Worm (Caenorhabditis elegans) whole organism, young adult: ENCODE measurements around the gene flp-25.

Source experiments
- B0035.1 ChIP-seq: sonication (generic microtip); optimal IDR thresholded peaks from 2 replicates; lab custom pipeline; 2016; ENCODE audit warnings: missing genetic modification characterization, mild to moderate bottlenecking, missing compliant biosample characterization, missing genotype, missing genetic modification reagents
- B0336.3 ChIP-seq: fragments of 200-800 bp; sonication (Bioruptor generic); IDR thresholded peaks from 2 replicates; pipeline ENCODE4 v1.3.6; 2022; ENCODE audit warnings: missing genetic modification characterization, missing compliant biosample characterization
- C17E4.6 ChIP-seq: fragments of 200-800 bp; sonication (Bioruptor generic); IDR thresholded peaks from 2 replicates; pipeline ENCODE4 v1.3.6; 2022; ENCODE audit warnings: missing genetic modification reagents, missing genetic modification characterization, missing compliant biosample characterization
- F23B12.7 ChIP-seq: sonication (generic microtip); optimal IDR thresholded peaks from 2 replicates; lab custom pipeline; 2017; ENCODE audit warnings: missing genetic modification characterization, mild to moderate bottlenecking, missing compliant biosample characterization, antibody characterized with exemption, moderate library complexity; ENCODE audit not compliant: insufficient read depth
- F33H1.4 ChIP-seq: fragments of 200-800 bp; sonication (Bioruptor generic); IDR thresholded peaks from 2 replicates; pipeline ENCODE4 v1.3.6; 2022; ENCODE audit warnings: missing genetic modification reagents, missing genetic modification characterization, missing compliant biosample characterization
- F37B4.10 ChIP-seq: fragments of 200-800 bp; sonication (Bioruptor generic); IDR thresholded peaks from 2 replicates; pipeline ENCODE4 v1.3.6; 2022; ENCODE audit warnings: missing genetic modification characterization, missing compliant biosample characterization
- F39B2.1 ChIP-seq: fragments of 200-800 bp; sonication (Bioruptor generic); IDR thresholded peaks from 2 replicates; pipeline ENCODE4 v1.3.6; 2022; ENCODE audit warnings: missing genetic modification reagents, missing genetic modification characterization, missing compliant biosample characterization
- F55B11.4 ChIP-seq: sonication (generic microtip); optimal IDR thresholded peaks from 2 replicates; lab custom pipeline; 2016; ENCODE audit warnings: missing compliant biosample characterization, missing genetic modification characterization, borderline replicate concordance; ENCODE audit not compliant: insufficient read depth
- T07F8.4 ChIP-seq: sonication (generic microtip); optimal IDR thresholded peaks from 2 replicates; lab custom pipeline; 2016; ENCODE audit warnings: mild to moderate bottlenecking, missing genetic modification characterization, moderate library complexity, missing compliant biosample characterization
- T26A5.8 ChIP-seq: sonication (generic microtip); optimal IDR thresholded peaks from 2 replicates; lab custom pipeline; 2016; ENCODE audit warnings: missing genetic modification characterization, missing compliant biosample characterization
- Y67H2A.10 ChIP-seq: fragments of 200-800 bp; sonication (Bioruptor generic); conservative IDR thresholded peaks from 2 replicates; pipeline ENCODE4 v1.3.6; 2022; ENCODE audit warnings: missing genetic modification reagents, missing genetic modification characterization, missing compliant biosample characterization
- ZK185.1 ChIP-seq: sonication (generic microtip); optimal IDR thresholded peaks from 2 replicates; lab custom pipeline; 2016; ENCODE audit warnings: mild to moderate bottlenecking, missing genetic modification characterization, missing compliant biosample characterization; ENCODE audit not compliant: poor library complexity, severe bottlenecking
- ama-1 ChIP-seq, 3 experiments: fragments of 150-350 bp in 1 of 3; sonication (generic microtip) in 2 of 3; optimal IDR thresholded peaks; 2 replicates each; lab custom pipeline; 2014 to 2018; ENCODE audit warnings: missing biosample characterization in 2 of 3, missing genetic modification characterization in 2 of 3, missing genetic modification reagents in 2 of 3
- bed-1 ChIP-seq: fragments of 200-800 bp; sonication (Bioruptor generic); IDR thresholded peaks from 2 replicates; pipeline ENCODE4 v1.3.6; 2022; ENCODE audit warnings: missing genetic modification reagents, missing genetic modification characterization, missing compliant biosample characterization
- ccch-3 ChIP-seq: fragments of 200-800 bp; sonication (Bioruptor generic); optimal IDR thresholded peaks from 2 replicates; lab custom pipeline; 2018; ENCODE audit warnings: mild to moderate bottlenecking, missing genetic modification characterization, missing compliant biosample characterization
- ceh-40 ChIP-seq: fragments of 200-800 bp; sonication (Bioruptor generic); IDR thresholded peaks from 2 replicates; pipeline ENCODE4 v1.3.6; 2022; ENCODE audit warnings: missing genetic modification characterization, missing compliant biosample characterization
- dpff-1 ChIP-seq: sonication (generic microtip); optimal IDR thresholded peaks from 2 replicates; lab custom pipeline; 2017; ENCODE audit warnings: mild to moderate bottlenecking, missing genetic modification characterization, missing compliant biosample characterization
- egl-18 ChIP-seq: fragments of 200-800 bp; sonication (Bioruptor generic); IDR thresholded peaks from 2 replicates; pipeline ENCODE4 v1.3.6; 2022; ENCODE audit warnings: missing genetic modification reagents, missing genetic modification characterization, missing compliant biosample characterization
- egrh-3 ChIP-seq: fragments of 200-800 bp; sonication (Bioruptor generic); IDR thresholded peaks from 2 replicates; pipeline ENCODE4 v1.3.6; 2022; ENCODE audit warnings: missing genetic modification reagents, missing genetic modification characterization, missing compliant biosample characterization
- ets-4 ChIP-seq: fragments of 200-800 bp; sonication (Bioruptor generic); optimal IDR thresholded peaks from 2 replicates; lab custom pipeline; 2018; ENCODE audit warnings: mild to moderate bottlenecking, missing genetic modification characterization, missing compliant biosample characterization
- hmg-1.2 ChIP-seq: fragments of 200-800 bp; sonication (Bioruptor generic); IDR thresholded peaks from 2 replicates; pipeline ENCODE4 v1.3.6; 2022; ENCODE audit warnings: missing genetic modification reagents, missing genetic modification characterization, missing compliant biosample characterization
- hmg-20 ChIP-seq: fragments of 200-800 bp; sonication (Bioruptor generic); IDR thresholded peaks from 2 replicates; pipeline ENCODE4 v1.3.6; 2022; ENCODE audit warnings: missing genetic modification reagents, missing genetic modification characterization, missing compliant biosample characterization
- hrde-1 ChIP-seq: sonication (generic microtip); optimal IDR thresholded peaks from 2 replicates; lab custom pipeline; 2016; ENCODE audit warnings: missing genetic modification characterization, mild to moderate bottlenecking, missing compliant biosample characterization, moderate library complexity, missing genotype, missing genetic modification reagents, borderline replicate concordance
- hsf-1 ChIP-seq: fragments of 200-800 bp; sonication (Bioruptor generic); IDR thresholded peaks from 2 replicates; pipeline ENCODE4 v1.3.6; 2022; ENCODE audit warnings: missing genetic modification reagents, missing genetic modification characterization, missing compliant biosample characterization
- lag-1 ChIP-seq: fragments of 200-800 bp; sonication (Bioruptor generic); IDR thresholded peaks from 2 replicates; pipeline ENCODE4 v1.3.6; 2022; ENCODE audit warnings: missing genetic modification reagents, missing genetic modification characterization, missing compliant biosample characterization
- let-607 ChIP-seq, 2 experiments: fragments of 200-800 bp in 1 of 2; sonication (Bioruptor generic) in 1 of 2; sonication (generic microtip) in 1 of 2; optimal IDR thresholded peaks; 2 replicates each; lab custom pipeline; 2016 to 2018; ENCODE audit warnings: mild to moderate bottlenecking in 2 of 2, missing compliant biosample characterization in 2 of 2, missing genetic modification characterization in 2 of 2, moderate library complexity in 2 of 2, missing genotype in 1 of 2
- lin-54 ChIP-seq: fragments of 200-800 bp; sonication (Bioruptor generic); optimal IDR thresholded peaks from 2 replicates; lab custom pipeline; 2018; ENCODE audit warnings: mild to moderate bottlenecking, missing genetic modification characterization, missing compliant biosample characterization
- lsy-27 ChIP-seq: sonication (generic microtip); optimal IDR thresholded peaks from 2 replicates; lab custom pipeline; 2017; ENCODE audit warnings: missing genetic modification characterization, mild to moderate bottlenecking, missing compliant biosample characterization, antibody characterized with exemption, missing genotype, borderline replicate concordance; ENCODE audit not compliant: insufficient read depth
- madf-6 ChIP-seq: fragments of 200-800 bp; sonication (Bioruptor generic); IDR thresholded peaks from 2 replicates; pipeline ENCODE4 v1.3.6; 2022; ENCODE audit warnings: missing genetic modification reagents, missing genetic modification characterization, missing compliant biosample characterization
- mcd-1 ChIP-seq: fragments of 200-800 bp; sonication (Bioruptor generic); IDR thresholded peaks from 2 replicates; pipeline ENCODE4 v1.3.6; 2022; ENCODE audit warnings: missing genetic modification reagents, missing genetic modification characterization, missing compliant biosample characterization
- nfya-1 ChIP-seq: sonication (generic microtip); optimal IDR thresholded peaks from 2 replicates; lab custom pipeline; 2017; ENCODE audit warnings: antibody characterized with exemption, missing compliant biosample characterization, missing genetic modification characterization, borderline replicate concordance; ENCODE audit not compliant: insufficient read depth
- nhr-120 ChIP-seq: fragments of 200-800 bp; sonication (Bioruptor generic); IDR thresholded peaks from 2 replicates; pipeline ENCODE4 v1.3.6; 2022; ENCODE audit warnings: missing genetic modification characterization, missing compliant biosample characterization
- nhr-27 ChIP-seq: fragments of 200-800 bp; sonication (Bioruptor generic); optimal IDR thresholded peaks from 2 replicates; lab custom pipeline; 2018; ENCODE audit warnings: mild to moderate bottlenecking, missing genetic modification characterization, moderate library complexity, missing compliant biosample characterization
- nhr-80 ChIP-seq: sonication (generic microtip); optimal IDR thresholded peaks from 2 replicates; lab custom pipeline; 2016; ENCODE audit warnings: missing genetic modification characterization, missing compliant biosample characterization
- nhr-90 ChIP-seq: sonication (generic microtip); optimal IDR thresholded peaks from 2 replicates; lab custom pipeline; 2016; ENCODE audit warnings: missing genotype, mild to moderate bottlenecking, missing genetic modification characterization, missing compliant biosample characterization
- sdz-38 ChIP-seq: sonication (generic microtip); optimal IDR thresholded peaks from 2 replicates; lab custom pipeline; 2016; ENCODE audit warnings: missing genotype, missing genetic modification characterization, missing compliant biosample characterization
- snpc-4 ChIP-seq, 5 experiments: fragments of 150-350 bp in 1 of 5; sonication (generic microtip) in 4 of 5; optimal IDR thresholded peaks; 2 replicates each; lab custom pipeline; 2014 to 2018; ENCODE audit warnings: missing genetic modification characterization in 5 of 5, missing biosample characterization in 3 of 5, antibody characterized with exemption in 2 of 5, mild to moderate bottlenecking in 2 of 5, missing compliant biosample characterization in 2 of 5, missing genotype in 2 of 5, moderate library complexity in 2 of 5, missing genetic modification reagents in 1 of 5
- somi-1 ChIP-seq: fragments of 200-800 bp; sonication (Bioruptor generic); optimal IDR thresholded peaks from 2 replicates; lab custom pipeline; 2018; ENCODE audit warnings: mild to moderate bottlenecking, missing genetic modification characterization, missing compliant biosample characterization
- sptf-2 ChIP-seq: fragments of 200-800 bp; sonication (Bioruptor generic); optimal IDR thresholded peaks from 2 replicates; lab custom pipeline; 2018; ENCODE audit warnings: mild to moderate bottlenecking, missing genetic modification characterization, missing compliant biosample characterization
- tbp1 ChIP-seq: fragments of 200-800 bp; sonication (Bioruptor generic); optimal IDR thresholded peaks from 2 replicates; lab custom pipeline; 2018; ENCODE audit warnings: mild to moderate bottlenecking, missing genetic modification characterization, missing compliant biosample characterization
- unc-62 ChIP-seq: fragments of 150-350 bp; optimal IDR thresholded peaks from 2 replicates; lab custom pipeline; 2014; ENCODE audit warnings: missing biosample characterization, missing genetic modification reagents, missing genetic modification characterization
- ztf-3 ChIP-seq: fragments of 200-800 bp; sonication (Bioruptor generic); optimal IDR thresholded peaks from 2 replicates; lab custom pipeline; 2018; ENCODE audit warnings: mild to moderate bottlenecking, missing genetic modification characterization, missing compliant biosample characterization

flp-25 gene

ce11 chrIII:9327910-9328309, 33.4 kb upstream of the flp-25 start:
- TF ChIP-seq nfya-1 (tag; lab: Kevin White, UChicago) = no peak
- TF ChIP-seq ets-4 (GFP tag; lab: Kevin White, UChicago) = no peak
- TF ChIP-seq F37B4.10 = no peak
- no peak for TF ChIP-seq lag-1 (GFP tag; lab: Robert Waterston, UW)
- TF ChIP-seq, all 124 proteins: peak for 0

- TF ChIP-seq dpff-1 (tag; lab: Kevin White, UChicago) (no peak), C17E4.6 (GFP tag; lab: Robert Waterston, UW) (no peak), sdz-38 (tag; lab: Kevin White, UChicago) (no peak), hmg-1.2 (GFP tag; lab: Robert Waterston, UW) (no peak), Y67H2A.10 (GFP tag; lab: Robert Waterston, UW) (no peak), egrh-3 (GFP tag; lab: Robert Waterston, UW) (no peak), ccch-3 (no peak), nhr-27 (tag; lab: Kevin White, UChicago) (no peak), T26A5.8 (no peak), ceh-40 (no peak), mcd-1 (GFP tag; lab: Robert Waterston, UW) (no peak), lsy-27 (tag; lab: Kevin White, UChicago) (no peak), ztf-3 (GFP tag; lab: Kevin White, UChicago) (no peak), F23B12.7 (no peak), lin-54 (GFP tag; lab: Kevin White, UChicago) (no peak)
- TF ChIP-seq, all 124 proteins: peak for 0
Observed at ce11 chrIII:9328732-9329131, 32.6 kb upstream of the flp-25 start.

- TF ChIP-seq hrde-1 (tag; lab: Kevin White, UChicago) (no peak), egl-18 (GFP tag; lab: Robert Waterston, UW) (no peak), snpc-4 (GFP tag; optimal IDR thresholded peaks at IDR 0.05; lab: Kevin White, UChicago) (no peak), snpc-4 (tag; optimal IDR thresholded peaks at IDR 0.05; lab: Kevin White, UChicago) (no peak), bed-1 (no peak), hsf-1 (GFP tag; lab: Robert Waterston, UW) (no peak), B0336.3 (GFP tag; lab: Robert Waterston, UW) (no peak)
- TF ChIP-seq, all 124 proteins: peak for 0
Observed at ce11 chrIII:9329266-9329665, 32.1 kb upstream of the flp-25 start, which contains the start of gene C40H1.3. Gene C40H1.3, minus strand, starts transcription at chrIII:9329366.

- TF ChIP-seq nhr-80 (tag; lab: Kevin White, UChicago) (no peak), tbp1 (GFP tag; lab: Kevin White, UChicago) (no peak), F23B12.7 (no peak), hmg-20 (GFP tag; lab: Robert Waterston, UW) (no peak), nhr-120 (GFP tag; lab: Robert Waterston, UW) (no peak), somi-1 (GFP tag; lab: Kevin White, UChicago) (no peak), nhr-90 (no peak), egl-18 (GFP tag; lab: Robert Waterston, UW) (no peak), F55B11.4 (tag; lab: Kevin White, UChicago) (no peak), F39B2.1 (GFP tag; lab: Robert Waterston, UW) (no peak), unc-62 (GFP tag; lab: Kevin White, UChicago) (no peak), madf-6 (GFP tag; lab: Robert Waterston, UW) (no peak), ZK185.1 (no peak), F33H1.4 (GFP tag; lab: Robert Waterston, UW) (no peak), sptf-2 (no peak), T07F8.4 (tag; lab: Kevin White, UChicago) (no peak), ama-1 (optimal IDR thresholded peaks at IDR 0.05; lab: Kevin White, UChicago) (no peak), ama-1 (GFP tag; optimal IDR thresholded peaks at IDR 0.05; lab: Kevin White, UChicago) (no peak), let-607 (tag; optimal IDR thresholded peaks at IDR 0.05; lab: Kevin White, UChicago) (no peak), sdz-38 (tag; lab: Kevin White, UChicago) (no peak), B0035.1 (tag; lab: Kevin White, UChicago) (no peak)
Observed at ce11 chrIII:9329790-9330366, 31.4 kb upstream of the flp-25 start, which contains the start of gene ttr-5. Gene ttr-5, plus strand, starts transcription at chrIII:9330316.
